Fruit fly (Drosophila melanogaster): ENCODE data around the gene Gas8.

Gene Gas8

DNA sequence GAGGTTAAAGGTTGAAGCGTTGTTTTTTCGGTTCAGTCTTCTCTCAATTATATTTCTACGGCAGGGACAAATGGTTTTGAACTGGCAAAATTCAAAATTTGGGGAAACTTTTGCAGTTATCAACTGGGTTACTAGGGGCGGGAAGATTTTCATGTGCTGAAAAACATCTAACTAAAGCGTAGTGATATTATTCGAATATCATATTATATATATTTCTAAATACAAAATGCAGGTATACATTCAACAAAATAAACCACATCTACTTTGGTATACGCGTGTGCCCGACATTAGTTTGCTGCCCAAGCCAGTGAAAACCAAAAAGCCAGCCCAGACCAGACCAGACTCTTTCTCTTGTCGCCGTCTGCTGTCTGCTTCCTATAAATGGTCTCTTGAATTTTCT, at the start of gene Gas8:
Gas8 (minus strand) TSS at position 101 of the 400 bp plus-strand sequence.
- TF ChIP-seq noc (tag; optimal IDR thresholded peaks at IDR 0.05) = no peak

DNA sequence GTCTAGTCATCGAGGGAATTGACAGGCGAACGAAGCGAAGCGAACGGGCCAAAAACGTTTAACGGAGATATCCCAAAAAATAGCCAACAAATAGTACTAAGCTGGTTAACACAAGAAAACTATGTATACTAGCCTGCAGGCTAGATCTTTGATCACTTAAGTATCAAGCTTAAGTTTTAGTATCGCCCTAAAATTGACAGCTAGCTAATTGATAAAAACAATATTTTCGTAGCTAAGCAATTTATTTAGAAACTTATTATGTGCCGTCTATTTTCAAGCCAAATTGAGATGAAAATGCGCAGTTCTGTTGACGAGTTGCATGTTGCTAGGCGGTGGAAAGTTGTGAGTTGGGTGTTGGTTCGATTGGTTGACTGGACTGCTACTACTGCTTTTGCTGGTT, 44.6 kb upstream of the Gas8 start:
- no peak for TF ChIP-seq noc (tag; optimal IDR thresholded peaks at IDR 0.05)

dm6 chrX:3548568-3548967, 43.9 kb upstream of the Gas8 start:
- TF ChIP-seq noc (tag; optimal IDR thresholded peaks at IDR 0.05) = no peak

DNA sequence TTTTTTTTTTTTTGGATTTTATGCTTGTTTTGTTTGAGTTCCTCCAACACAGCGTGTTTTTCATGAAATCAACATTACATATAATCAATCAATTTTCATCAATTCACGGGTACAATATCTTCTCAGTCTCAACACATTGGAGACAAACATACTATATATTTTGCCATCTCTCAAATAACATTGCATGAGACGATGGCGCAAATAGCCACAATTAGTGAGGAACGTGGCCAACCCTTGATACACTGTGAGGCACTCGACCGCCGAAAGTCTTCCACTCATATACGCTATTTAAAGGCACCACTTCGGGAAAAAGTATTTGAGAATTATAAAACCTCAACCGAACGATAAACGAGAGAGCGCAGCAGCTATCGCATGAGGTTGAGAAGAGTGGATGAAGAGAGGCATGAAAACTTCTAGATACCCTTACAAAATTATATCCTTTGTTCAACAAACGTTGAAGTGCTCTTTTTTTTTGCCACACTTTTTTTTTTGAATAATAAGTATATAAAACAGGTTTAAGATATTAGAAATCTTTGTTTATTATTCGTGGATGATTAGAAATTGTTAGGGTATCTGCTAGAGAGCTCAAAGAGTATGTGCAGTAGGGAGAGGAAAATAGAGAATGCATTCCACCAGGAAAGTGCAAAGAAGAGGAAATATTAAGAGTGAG, 41.3 kb upstream of the Gas8 start:
- TF ChIP-seq noc (tag; optimal IDR thresholded peaks at IDR 0.05) = no peak

DNA sequence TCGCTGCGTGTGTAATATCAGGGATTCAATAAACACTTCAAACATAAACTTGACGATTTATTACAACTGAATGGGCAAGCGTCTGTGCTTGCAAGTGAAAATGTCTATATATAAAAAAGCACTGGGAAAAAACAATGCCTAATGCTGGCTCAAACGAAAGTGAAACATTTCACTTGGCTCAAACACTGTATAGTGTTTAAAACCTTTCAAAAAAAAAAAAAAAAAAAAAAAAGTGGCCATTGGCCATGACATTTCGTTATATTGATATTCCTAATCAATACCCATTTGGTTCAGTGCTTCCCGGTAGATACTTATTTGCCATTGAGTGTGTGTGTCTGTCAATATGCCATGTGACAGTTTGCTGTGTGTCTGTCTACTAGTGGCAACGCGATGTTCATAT, 34.1 kb upstream of the Gas8 start:
- no peak for TF ChIP-seq noc (tag; optimal IDR thresholded peaks at IDR 0.05)

DNA sequence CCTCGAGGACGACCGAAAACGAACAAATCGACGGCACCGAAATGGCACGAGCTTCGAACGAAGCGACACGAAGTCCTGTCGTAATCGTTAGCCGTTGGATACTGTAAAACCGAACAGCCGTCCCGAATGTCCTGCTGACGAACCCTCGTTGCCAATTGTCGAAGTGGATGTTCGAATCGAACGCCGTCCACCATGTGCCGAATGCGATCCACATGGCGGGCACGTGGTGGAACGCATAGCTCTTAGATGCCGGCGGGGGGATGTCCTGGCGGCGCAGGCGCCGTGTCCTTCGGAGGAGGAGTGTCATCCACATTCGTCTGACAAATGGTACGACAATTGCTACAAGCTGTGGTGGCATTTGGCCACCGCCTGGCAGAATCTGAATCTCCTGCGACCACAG, 26.0 kb upstream of the Gas8 start:
- no peak for TF ChIP-seq noc (tag; optimal IDR thresholded peaks at IDR 0.05)

DNA sequence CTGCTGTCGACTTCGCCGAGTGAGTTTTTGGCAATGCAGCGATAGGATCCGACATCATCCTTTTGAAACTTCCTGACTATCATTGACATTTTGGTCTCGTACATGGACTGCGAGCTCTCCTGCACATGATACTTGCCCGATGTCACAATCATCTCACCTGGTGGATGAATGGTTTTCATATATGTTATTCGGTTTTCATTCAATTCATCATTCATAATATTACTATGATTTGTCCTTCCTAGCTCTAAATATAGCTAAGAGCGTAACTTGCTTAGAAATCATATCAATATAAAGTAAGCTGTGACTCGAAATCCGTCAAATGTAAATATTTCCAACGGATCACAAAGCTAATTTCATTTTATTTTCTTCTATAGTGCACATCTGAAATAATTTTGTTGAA, 9.4 kb upstream of the Gas8 start, which contains the start of gene CG13021:
CG13021 (plus strand) TSS at position 301 of the 400 bp plus-strand sequence.
- no peak for TF ChIP-seq noc (tag; optimal IDR thresholded peaks at IDR 0.05)

DNA sequence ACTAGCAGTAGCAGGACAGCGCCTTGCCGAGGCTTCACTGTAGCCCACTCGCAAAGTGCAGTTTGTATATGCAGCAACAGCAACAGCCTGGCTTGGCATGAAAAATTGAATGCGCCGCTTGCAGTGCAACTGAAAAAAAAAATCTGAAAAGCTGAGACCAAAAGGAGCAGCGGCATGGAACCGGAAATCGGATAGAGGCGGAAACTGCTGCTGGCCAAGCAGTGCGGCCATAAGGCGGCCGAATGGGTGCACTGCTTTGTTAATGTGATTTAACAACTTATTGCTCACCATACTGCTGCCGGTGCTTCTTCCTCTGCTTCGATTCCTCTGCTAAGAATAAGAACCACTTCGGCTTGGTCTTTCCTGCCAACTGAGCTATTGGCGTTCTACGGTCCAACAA, 400 bp downstream of the Gas8 start:
- no peak for TF ChIP-seq noc (tag; optimal IDR thresholded peaks at IDR 0.05)

dm6 chrX:3485871-3486270, 18.8 kb downstream of the Gas8 start:
- no peak for TF ChIP-seq noc (tag; optimal IDR thresholded peaks at IDR 0.05)

dm6 chrX:3485304-3485703, 19.3 kb downstream of the Gas8 start, which contains the start of the genes CG14270 and CG10803:
CG14270 (minus strand) TSS chrX:3485378.
CG10803 (plus strand) TSS chrX:3485650.
- TF ChIP-seq noc (tag; optimal IDR thresholded peaks at IDR 0.05) = no peak

DNA sequence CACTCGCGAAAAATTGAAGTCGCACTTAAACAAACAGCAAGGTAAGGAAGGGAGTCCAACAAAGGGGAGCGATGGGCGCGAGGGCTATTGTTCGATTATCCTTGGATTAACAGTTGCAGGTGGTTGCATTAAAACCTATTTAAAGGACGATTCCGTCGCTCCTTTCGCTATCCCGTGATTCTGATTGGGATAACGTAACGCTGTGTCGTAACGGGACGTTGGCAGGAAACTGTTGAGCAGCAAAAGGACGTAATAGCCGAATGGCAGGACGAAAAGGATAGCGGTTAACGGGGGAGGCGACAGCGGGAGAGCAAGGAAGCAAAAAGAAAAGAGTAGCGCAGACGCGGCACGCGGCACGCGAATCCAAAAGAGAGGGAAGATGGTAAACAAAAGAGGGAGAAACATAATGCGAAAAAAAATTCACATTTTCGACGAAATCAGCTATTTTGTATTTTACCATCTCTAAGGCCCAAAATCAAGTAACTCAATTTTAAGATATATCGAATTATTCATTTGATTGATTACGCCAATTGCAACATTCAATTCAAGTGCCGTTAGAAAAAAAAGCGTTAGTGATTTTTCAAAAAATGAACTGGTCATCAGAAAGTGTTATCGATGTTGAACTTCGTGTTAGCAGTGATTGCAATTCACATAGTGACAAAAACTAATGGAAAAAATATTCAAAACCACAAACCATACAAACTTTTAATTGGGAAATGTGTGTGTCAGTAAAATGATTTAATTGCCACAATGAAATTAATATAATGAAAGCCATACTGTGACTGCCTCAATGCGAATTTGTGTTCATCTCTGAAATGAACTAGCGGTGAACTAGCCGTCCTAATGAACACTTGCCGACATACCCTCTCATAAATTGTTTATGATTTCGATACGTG, 22.3 kb downstream of the Gas8 start, which contains the start of the genes CG10804 and CG10802:
CG10804 (minus strand) TSS at position 204 of the 896 bp plus-strand sequence.
CG10802 (plus strand) TSS at position 847 of the 896 bp plus-strand sequence.
- peak; percentile 56 for TF ChIP-seq noc (tag; optimal IDR thresholded peaks at IDR 0.05)

DNA sequence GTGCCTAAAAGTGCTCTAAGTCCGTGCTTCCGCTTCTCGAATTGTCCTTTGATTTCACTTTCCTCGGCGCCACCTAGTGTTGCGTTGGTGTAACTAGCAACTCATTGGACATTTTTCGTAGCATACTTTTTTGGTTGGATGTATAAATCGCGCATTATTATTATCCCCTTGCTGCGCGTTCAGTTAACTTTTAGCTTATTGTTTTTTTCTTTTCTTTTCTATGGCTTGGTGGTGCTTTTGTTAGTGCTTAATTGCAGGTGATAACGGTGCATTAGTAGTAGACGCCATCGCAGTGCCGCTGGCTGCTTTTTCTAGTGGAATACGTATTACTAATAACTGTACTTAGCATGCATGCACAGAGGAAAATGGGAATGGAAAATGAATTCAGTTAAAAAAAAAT, 23.6 kb downstream of the Gas8 start:
- TF ChIP-seq noc (tag; optimal IDR thresholded peaks at IDR 0.05) = no peak

- TF ChIP-seq noc (tag; optimal IDR thresholded peaks at IDR 0.05) = no peak
These were observed 28.6 kb downstream of the Gas8 start for dm6 chrX:3476009-3476408.

DNA sequence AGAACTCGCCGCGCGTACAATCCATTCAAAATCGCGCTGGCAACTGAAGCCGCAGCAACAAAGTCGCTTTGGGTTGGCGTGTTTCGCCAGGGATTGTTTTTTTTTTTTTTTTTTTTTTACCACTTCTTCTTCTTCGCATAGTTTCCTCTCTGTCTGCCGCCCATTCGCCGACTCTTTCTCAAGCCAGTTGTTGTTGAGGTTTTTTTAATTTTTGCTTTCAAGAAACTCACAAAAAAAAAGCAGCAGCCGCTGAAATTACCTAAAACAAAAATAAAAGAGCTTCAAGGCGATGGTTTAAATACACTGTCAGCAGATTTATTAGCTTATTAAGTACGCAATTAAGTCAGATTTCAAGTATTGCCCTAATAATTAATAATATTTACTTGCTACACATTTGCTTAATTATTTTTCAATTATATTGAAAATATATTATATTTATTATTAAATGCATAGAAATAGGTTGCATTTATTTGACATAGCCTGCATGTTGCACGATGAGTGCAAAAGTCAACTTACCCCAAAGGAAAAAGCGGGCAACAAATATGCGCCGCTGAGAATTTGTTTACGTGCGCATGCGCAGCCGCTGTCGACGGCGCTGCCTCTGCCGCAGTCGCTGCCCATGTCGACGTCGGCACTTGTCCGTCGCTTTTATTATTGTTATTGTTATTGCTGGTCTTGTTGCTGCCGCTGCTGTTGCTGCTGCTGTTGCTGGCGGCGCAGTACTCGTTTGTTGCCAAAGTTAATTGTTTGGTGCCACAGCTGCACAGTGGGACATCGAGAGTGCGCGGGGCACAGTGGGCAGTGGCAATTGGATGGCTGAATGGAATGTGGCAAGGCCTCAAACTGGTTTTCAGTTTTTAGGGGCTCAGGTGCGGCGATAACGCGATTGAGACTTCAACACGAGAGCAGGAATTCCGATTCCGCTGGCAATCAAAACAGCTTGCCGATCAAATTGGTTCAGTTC, 29.9 kb downstream of the Gas8 start, which contains the start of gene CG12206:
CG12206 (minus strand) TSS at position 49 of the 964 bp plus-strand sequence.
- TF ChIP-seq noc (tag; optimal IDR thresholded peaks at IDR 0.05) = peak; percentile 84

DNA sequence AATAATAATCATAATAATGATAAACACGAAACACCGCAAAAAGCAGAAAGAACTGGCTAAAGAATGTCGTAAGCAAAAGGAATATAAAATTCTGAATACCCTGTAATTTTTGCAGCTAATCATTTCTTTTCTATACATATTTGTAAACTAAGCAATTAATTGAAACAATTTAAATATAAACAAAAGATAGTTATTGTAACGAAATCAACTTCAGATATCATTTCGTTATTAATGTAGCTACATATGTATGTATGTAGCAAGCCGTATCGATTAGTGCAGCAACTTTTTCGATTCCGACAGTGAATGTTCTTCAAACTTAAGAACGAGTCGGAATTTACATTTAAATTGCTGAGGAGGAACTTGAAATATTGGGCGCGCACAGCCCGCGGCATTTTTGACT, 31.0 kb downstream of the Gas8 start:
- peak; percentile 17 for TF ChIP-seq noc (tag; optimal IDR thresholded peaks at IDR 0.05)

All from whole organism, larva.